Worm (Caenorhabditis elegans): ENCODE results near the gene nhr-46.

Gene nhr-46

ce11 chrIV:5703443-5703842 is 54.2 kb downstream of the nhr-46 start, which contains the start of the genes C55C3.73 and perm-5:
C55C3.73 (minus strand) TSS chrIV:5703451.
perm-5 (minus strand) TSS chrIV:5703468.
- TF ChIP-seq attf-3 (GFP tag; conservative IDR thresholded peaks at IDR 0.05) (peak; percentile 85), hmg-20 (GFP tag; IDR thresholded peaks at IDR 0.05) (no peak), D2030.7 (GFP tag; IDR thresholded peaks at IDR 0.05) (no peak)

DNA sequence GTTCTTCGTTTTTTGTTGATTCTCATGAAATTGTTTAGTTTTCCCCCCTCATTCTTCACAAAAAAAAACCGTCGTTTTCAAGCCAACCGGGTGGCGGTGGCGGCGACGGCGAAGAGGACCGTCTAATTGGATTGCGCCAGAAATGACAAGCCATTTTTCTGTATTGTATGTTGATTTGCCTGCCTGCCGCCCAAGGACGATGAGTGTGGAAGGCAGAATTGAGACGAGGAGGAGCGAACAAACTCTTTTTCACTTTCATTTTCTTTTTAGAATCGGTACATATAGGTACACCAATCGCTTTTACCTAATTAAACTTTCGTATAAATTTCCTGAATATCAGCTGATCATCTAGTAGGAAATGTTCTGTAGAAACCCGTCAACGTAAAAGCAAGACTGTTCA is 56.0 kb downstream of the nhr-46 start:
- no peak for TF ChIP-seq madf-10 (tag; optimal IDR thresholded peaks at IDR 0.05)
- no peak for TF ChIP-seq efl-1 (GFP tag; optimal IDR thresholded peaks at IDR 0.05)
- TF ChIP-seq egl-44 (GFP tag; IDR thresholded peaks at IDR 0.05): no peak

- TF ChIP-seq tbp1 (GFP tag; optimal IDR thresholded peaks at IDR 0.05): no peak
- TF ChIP-seq madf-10 (tag; optimal IDR thresholded peaks at IDR 0.05): no peak
- no peak for TF ChIP-seq him-1 (tag; optimal IDR thresholded peaks at IDR 0.05)
Measured at ce11 chrIV:5700372-5700771, 57.3 kb downstream of the nhr-46 start.

Measured in whole organism, young adult.